Worm (Caenorhabditis elegans) whole organism, L4 larva: ENCODE results near the gene srp-3.
A peak's percentile ranks its signal among the peaks of the same experiment; 100 is the strongest.

Source experiments
- F10B5.3 ChIP-seq: sonication (generic microtip); optimal IDR thresholded peaks from 2 replicates; lab custom pipeline; 2016; ENCODE audit warnings: mild to moderate bottlenecking, missing genetic modification characterization, missing compliant biosample characterization
- F49E8.2 ChIP-seq: sonication (generic microtip); optimal IDR thresholded peaks from 2 replicates; lab custom pipeline; 2016; ENCODE audit warnings: missing compliant biosample characterization, mild to moderate bottlenecking, missing genetic modification characterization, borderline replicate concordance
- Y105C5A.15 ChIP-seq: fragments of 200-800 bp; sonication (Bioruptor generic); IDR thresholded peaks from 2 replicates; pipeline ENCODE4 v1.3.6; 2022; ENCODE audit warnings: missing genetic modification characterization, missing compliant biosample characterization
- Y48G9A.11 ChIP-seq: fragments of 200-800 bp; sonication (Bioruptor generic); IDR thresholded peaks from 2 replicates; pipeline ENCODE4 v1.3.6; 2022; ENCODE audit warnings: missing genetic modification reagents, missing genetic modification characterization, missing compliant biosample characterization
- Y5F2A.4 ChIP-seq: fragments of 200-800 bp; sonication (Bioruptor generic); optimal IDR thresholded peaks from 2 replicates; lab custom pipeline; 2018; ENCODE audit warnings: mild to moderate bottlenecking, missing genetic modification characterization, missing compliant biosample characterization
- Y75B8A.6 ChIP-seq: fragments of 200-800 bp; sonication (Bioruptor generic); IDR thresholded peaks from 2 replicates; pipeline ENCODE4 v1.3.6; 2022; ENCODE audit warnings: missing genetic modification reagents, missing genetic modification characterization, missing compliant biosample characterization
- ZK546.5 ChIP-seq, 2 experiments: sonication (generic microtip); optimal IDR thresholded peaks; 2 replicates each; lab custom pipeline; 2017; ENCODE audit warnings: missing biosample characterization in 2 of 2, missing genetic modification characterization in 2 of 2
- aha-1 ChIP-seq: fragments of 150-350 bp; peaks from one replicate; lab custom pipeline; 2014; ENCODE audit warnings: missing biosample characterization, missing genetic modification characterization
- aly-2 ChIP-seq: sonication (generic microtip); optimal IDR thresholded peaks from 2 replicates; lab custom pipeline; 2018; ENCODE audit warnings: missing biosample characterization, missing genetic modification characterization
- ama-1 ChIP-seq: fragments of 150-350 bp; optimal IDR thresholded peaks from 2 replicates; lab custom pipeline; 2014; ENCODE audit warnings: inconsistent platforms, mixed read lengths
- arid-1 ChIP-seq: fragments of 200-800 bp; sonication (Bioruptor generic); conservative IDR thresholded peaks from 2 replicates; pipeline ENCODE4 v1.3.6; 2022; ENCODE audit warnings: missing genetic modification reagents, missing genetic modification characterization, missing compliant biosample characterization
- attf-4 ChIP-seq: sonication (generic microtip); optimal IDR thresholded peaks from 3 replicates; lab custom pipeline; 2017; ENCODE audit warnings: missing biosample characterization, missing genetic modification characterization
- ceh-20 ChIP-seq: fragments of 200-800 bp; sonication (Bioruptor generic); IDR thresholded peaks from 2 replicates; pipeline ENCODE4 v1.3.6; 2022; ENCODE audit warnings: missing genetic modification reagents, missing genetic modification characterization, missing compliant biosample characterization
- ceh-32 ChIP-seq: sonication (generic microtip); optimal IDR thresholded peaks from 2 replicates; lab custom pipeline; 2016; ENCODE audit warnings: mild to moderate bottlenecking, missing genetic modification characterization, missing compliant biosample characterization; ENCODE audit not compliant: poor library complexity
- ceh-44 ChIP-seq: fragments of 200-800 bp; sonication (Bioruptor generic); IDR thresholded peaks from 2 replicates; pipeline ENCODE4 v1.3.6; 2022; ENCODE audit warnings: missing genetic modification reagents, missing genetic modification characterization, missing compliant biosample characterization
- ceh-82 ChIP-seq: sonication (generic microtip); optimal IDR thresholded peaks from 2 replicates; lab custom pipeline; 2017; ENCODE audit warnings: missing biosample characterization, missing genetic modification characterization
- daf-12 ChIP-seq: fragments of 150-350 bp; optimal IDR thresholded peaks from 2 replicates; lab custom pipeline; 2014; ENCODE audit warnings: missing biosample characterization, missing genetic modification reagents, missing genetic modification characterization
- daf-16 ChIP-seq, 3 experiments: sonication (generic microtip); optimal IDR thresholded peaks; 2 replicates each; lab custom pipeline; 2016 to 2017; ENCODE audit warnings: missing genetic modification characterization in 3 of 3, missing genetic modification reagents in 3 of 3, mild to moderate bottlenecking in 2 of 3, missing compliant biosample characterization in 2 of 3, missing biosample characterization in 1 of 3, moderate library complexity in 1 of 3
- daf-19 ChIP-seq: fragments of 200-800 bp; sonication (Bioruptor generic); conservative IDR thresholded peaks from 2 replicates; pipeline ENCODE4 v1.3.6; 2022; ENCODE audit warnings: missing genetic modification characterization, missing compliant biosample characterization
- daf-8 ChIP-seq: fragments of 200-800 bp; sonication (Bioruptor generic); IDR thresholded peaks from 2 replicates; pipeline ENCODE4 v1.3.6; 2022; ENCODE audit warnings: missing genetic modification characterization, missing compliant biosample characterization
- duxl-1 ChIP-seq: sonication (generic microtip); optimal IDR thresholded peaks from 2 replicates; lab custom pipeline; 2016; ENCODE audit warnings: mild to moderate bottlenecking, missing genetic modification characterization, moderate library complexity, missing compliant biosample characterization; ENCODE audit not compliant: poor library complexity
- fkh-10 ChIP-seq: fragments of 150-350 bp; optimal IDR thresholded peaks from 2 replicates; lab custom pipeline; 2014; ENCODE audit warnings: missing biosample characterization, missing genetic modification reagents, missing genetic modification characterization
- gei-8 ChIP-seq: fragments of 200-800 bp; sonication (Bioruptor generic); optimal IDR thresholded peaks from 2 replicates; lab custom pipeline; 2018; ENCODE audit warnings: mild to moderate bottlenecking, missing genetic modification characterization, missing compliant biosample characterization
- hlh-11 ChIP-seq: fragments of 200-800 bp; sonication (Bioruptor generic); optimal IDR thresholded peaks from 2 replicates; lab custom pipeline; 2018; ENCODE audit warnings: mild to moderate bottlenecking, missing genetic modification characterization, missing compliant biosample characterization
- hlh-30 ChIP-seq: sonication (generic microtip); optimal IDR thresholded peaks from 2 replicates; lab custom pipeline; 2017; ENCODE audit warnings: antibody characterized with exemption, mild to moderate bottlenecking, missing genetic modification characterization, missing compliant biosample characterization; ENCODE audit not compliant: insufficient read depth
- hmg-1.1 ChIP-seq: fragments of 200-800 bp; sonication (Bioruptor generic); IDR thresholded peaks from 2 replicates; pipeline ENCODE4 v1.3.6; 2022; ENCODE audit warnings: missing genetic modification reagents, missing genetic modification characterization, missing compliant biosample characterization
- lim-7 ChIP-seq: fragments of 200-800 bp; sonication (Bioruptor generic); IDR thresholded peaks from 2 replicates; pipeline ENCODE4 v1.3.6; 2022; ENCODE audit warnings: missing genetic modification characterization, missing compliant biosample characterization
- lin-13 ChIP-seq: fragments of 150-350 bp; optimal IDR thresholded peaks from 2 replicates; lab custom pipeline; 2014; ENCODE audit warnings: missing biosample characterization, missing genetic modification reagents, missing genetic modification characterization
- lin-38 ChIP-seq: fragments of 200-800 bp; sonication (Bioruptor generic); IDR thresholded peaks from 2 replicates; pipeline ENCODE4 v1.3.6; 2022; ENCODE audit warnings: missing genetic modification reagents, missing genetic modification characterization, missing compliant biosample characterization
- mdl-1 ChIP-seq, 2 experiments: fragments of 150-350 bp in 1 of 2; sonication (generic microtip) in 1 of 2; optimal IDR thresholded peaks; 2 replicates each; lab custom pipeline; 2014 to 2017; ENCODE audit warnings: missing biosample characterization in 2 of 2, missing genetic modification characterization in 2 of 2
- mdt-29 ChIP-seq: fragments of 200-800 bp; sonication (Bioruptor generic); IDR thresholded peaks from 2 replicates; pipeline ENCODE4 v1.3.6; 2022; ENCODE audit warnings: missing genetic modification reagents, missing genetic modification characterization, missing compliant biosample characterization
- mep-1 ChIP-seq: fragments of 150-350 bp; sonication (generic microtip); optimal IDR thresholded peaks from 3 replicates; lab custom pipeline; 2014; ENCODE audit warnings: missing biosample characterization, missing genetic modification characterization
- mes-2 ChIP-seq: sonication (generic microtip); optimal IDR thresholded peaks from 2 replicates; lab custom pipeline; 2016; ENCODE audit warnings: missing genotype, mild to moderate bottlenecking, missing genetic modification characterization, missing compliant biosample characterization; ENCODE audit not compliant: poor library complexity, severe bottlenecking
- nhr-102 ChIP-seq: sonication (generic microtip); optimal IDR thresholded peaks from 2 replicates; lab custom pipeline; 2016; ENCODE audit warnings: mild to moderate bottlenecking, missing genetic modification characterization, moderate library complexity, missing compliant biosample characterization
- nhr-11 ChIP-seq: fragments of 150-350 bp; optimal IDR thresholded peaks from 2 replicates; lab custom pipeline; 2014; ENCODE audit warnings: missing biosample characterization, missing genetic modification characterization
- nhr-111 ChIP-seq: fragments of 200-800 bp; sonication (Bioruptor generic); optimal IDR thresholded peaks from 2 replicates; lab custom pipeline; 2018; ENCODE audit warnings: mild to moderate bottlenecking, missing genetic modification characterization, missing compliant biosample characterization
- nhr-237 ChIP-seq: sonication (generic microtip); optimal IDR thresholded peaks from 2 replicates; lab custom pipeline; 2017; ENCODE audit warnings: missing biosample characterization, missing genetic modification characterization
- nhr-25 ChIP-seq: sonication (generic microtip); optimal IDR thresholded peaks from 2 replicates; lab custom pipeline; 2017; ENCODE audit warnings: missing genetic modification characterization, mild to moderate bottlenecking, missing compliant biosample characterization, antibody characterized with exemption, moderate library complexity, borderline replicate concordance; ENCODE audit not compliant: insufficient read depth
- nhr-42 ChIP-seq: fragments of 200-800 bp; sonication (Bioruptor generic); IDR thresholded peaks from 2 replicates; pipeline ENCODE4 v1.3.6; 2022; ENCODE audit warnings: missing genetic modification characterization, missing compliant biosample characterization
- nhr-48 ChIP-seq: sonication (generic microtip); optimal IDR thresholded peaks from 2 replicates; lab custom pipeline; 2016; ENCODE audit warnings: mild to moderate bottlenecking, missing genetic modification characterization, missing compliant biosample characterization
- nhr-6 ChIP-seq: fragments of 150-350 bp; optimal IDR thresholded peaks from 2 replicates; lab custom pipeline; 2014; ENCODE audit warnings: missing biosample characterization, missing genetic modification characterization
- pha-4 ChIP-seq, 2 experiments: fragments of 150-350 bp in 1 of 2; fragments of 200-800 bp in 1 of 2; sonication (Bioruptor generic) in 1 of 2; IDR thresholded peaks in 1 of 2; optimal IDR thresholded peaks in 1 of 2; 2 replicates each; pipeline versions ENCODE4 v1.3.6 to Lab custom; 2014 to 2022; ENCODE audit warnings: missing genetic modification characterization in 2 of 2, missing genetic modification reagents in 2 of 2, missing biosample characterization in 1 of 2, missing compliant biosample characterization in 1 of 2
- rbr-2 ChIP-seq: sonication (generic microtip); optimal IDR thresholded peaks from 2 replicates; lab custom pipeline; 2016; ENCODE audit warnings: missing genotype, missing genetic modification characterization, missing compliant biosample characterization
- sdz-12 ChIP-seq: fragments of 200-800 bp; sonication (Bioruptor generic); optimal IDR thresholded peaks from 2 replicates; lab custom pipeline; 2018; ENCODE audit warnings: mild to moderate bottlenecking, missing genetic modification characterization, missing compliant biosample characterization
- spr-3 ChIP-seq: fragments of 200-800 bp; sonication (Bioruptor generic); optimal IDR thresholded peaks from 2 replicates; lab custom pipeline; 2018; ENCODE audit warnings: mild to moderate bottlenecking, missing genetic modification characterization, missing compliant biosample characterization
- unc-130 ChIP-seq: sonication (generic microtip); optimal IDR thresholded peaks from 2 replicates; lab custom pipeline; 2016; ENCODE audit warnings: missing genetic modification reagents, missing genetic modification characterization, missing compliant biosample characterization
- unc-39 ChIP-seq: sonication (generic microtip); optimal IDR thresholded peaks from 2 replicates; lab custom pipeline; 2017; ENCODE audit warnings: missing biosample characterization, missing genetic modification characterization
- zfp-3 ChIP-seq: fragments of 200-800 bp; sonication (Bioruptor generic); conservative IDR thresholded peaks from 2 replicates; pipeline ENCODE4 v1.3.6; 2022; ENCODE audit warnings: missing genetic modification reagents, missing genetic modification characterization, missing compliant biosample characterization

Gene srp-3

ce11 chrV:1868596-1869263 is 39.9 kb upstream of the srp-3 start, which contains the start of gene knl-3 (continued):
- TF ChIP-seq nhr-25 (tag; lab: Kevin White, UChicago) (peak; percentile 67), duxl-1 (tag; lab: Kevin White, UChicago) (peak; percentile 60), unc-39 (tag; lab: Kevin White, UChicago) (no peak), mep-1 (tag; lab: Kevin White, UChicago) (peak; percentile 92), gei-8 (GFP tag; lab: Kevin White, UChicago) (no peak), nhr-42 (peak; percentile 89), Y75B8A.6 (GFP tag; lab: Robert Waterston, UW) (no peak), ceh-82 (tag; lab: Kevin White, UChicago) (no peak), mes-2 (tag; lab: Kevin White, UChicago) (peak; percentile 93), daf-12 (no peak), Y48G9A.11 (GFP tag; lab: Robert Waterston, UW) (peak; percentile 84), lin-38 (peak; percentile 94), daf-19 (no peak), pha-4 (GFP tag; IDR thresholded peaks at IDR 0.05; lab: Robert Waterston, UW) (peak; percentile 76; the same call in 1 of the 2 replicates), pha-4 (tag; optimal IDR thresholded peaks at IDR 0.05; lab: Kevin White, UChicago) (no peak), fkh-10 (GFP tag; lab: Kevin White, UChicago) (peak; percentile 68), rbr-2 (peak; percentile 87), nhr-6 (tag; lab: Kevin White, UChicago) (peak; percentile 57), hlh-30 (peak; percentile 81), nhr-237 (tag; lab: Kevin White, UChicago) (no peak), spr-3 (GFP tag; lab: Kevin White, UChicago) (peak; percentile 78), F49E8.2 (tag; lab: Kevin White, UChicago) (peak; percentile 86), mdt-29 (GFP tag; lab: Robert Waterston, UW) (peak; percentile 77; the same call in 1 of the 2 replicates), ceh-32 (no peak), mdl-1 (tag; optimal IDR thresholded peaks at IDR 0.05; lab: Kevin White, UChicago) (peak in 1 of 2 experiments; percentile 32), nhr-102 (tag; lab: Kevin White, UChicago) (peak; percentile 87), nhr-48 (peak; percentile 40), F10B5.3 (tag; lab: Kevin White, UChicago) (peak; percentile 66), nhr-111 (GFP tag; lab: Kevin White, UChicago) (no peak), sdz-12 (no peak), hmg-1.1 (GFP tag; lab: Robert Waterston, UW) (peak; percentile 91), ceh-20 (peak; percentile 78), lim-7 (no peak), ZK546.5 (tag; optimal IDR thresholded peaks at IDR 0.05; lab: Kevin White, UChicago) (no peak), arid-1 (GFP tag; lab: Robert Waterston, UW) (peak; percentile 93), aly-2 (no peak), ama-1 (lab: Kevin White, UChicago) (no peak), daf-16 (GFP tag; optimal IDR thresholded peaks at IDR 0.05; lab: Kevin White, UChicago) (peak in 1 of 2 experiments; percentile 45), daf-16 (tag; optimal IDR thresholded peaks at IDR 0.05; lab: Kevin White, UChicago) (peak; percentile 44), zfp-3 (GFP tag; lab: Robert Waterston, UW) (peak; percentile 80), aha-1 (tag; lab: Kevin White, UChicago) (peak; percentile 46), Y5F2A.4 (GFP tag; lab: Kevin White, UChicago) (no peak), nhr-11 (tag; lab: Kevin White, UChicago) (peak; percentile 82), daf-8 (GFP tag; lab: Robert Waterston, UW) (no peak), hlh-11 (tag; lab: Kevin White, UChicago) (peak; percentile 81), lin-13 (GFP tag; lab: Kevin White, UChicago) (peak; percentile 87), unc-130 (peak; percentile 85), Y105C5A.15 (GFP tag; lab: Robert Waterston, UW) (no peak), ceh-44 (peak; percentile 42; the same call in 1 of the 2 replicates), attf-4 (tag; lab: Kevin White, UChicago) (no peak)
